Worm (Caenorhabditis elegans) whole organism, L1 larva: ENCODE results near the gene pmp-4.
A peak's percentile ranks its signal among the peaks of the same experiment; 100 is the strongest.

Experiments
- C16A3.4 ChIP-seq: fragments of 150-350 bp; optimal IDR thresholded peaks from 2 replicates; lab custom pipeline; 2014; ENCODE audit warnings: missing biosample characterization, missing genetic modification characterization
- C34B4.2 ChIP-seq: sonication (generic microtip); optimal IDR thresholded peaks from 2 replicates; lab custom pipeline; 2017; ENCODE audit warnings: mild to moderate bottlenecking, missing genetic modification characterization, missing compliant biosample characterization
- Y116A8C.19 ChIP-seq: sonication (generic microtip); optimal IDR thresholded peaks from 2 replicates; lab custom pipeline; 2016; ENCODE audit warnings: missing compliant biosample characterization, missing genetic modification characterization, borderline replicate concordance
- aha-1 ChIP-seq: fragments of 150-350 bp; optimal IDR thresholded peaks from 2 replicates; lab custom pipeline; 2014; ENCODE audit warnings: missing biosample characterization, missing genetic modification characterization
- alr-1 ChIP-seq: fragments of 200-800 bp; sonication (Bioruptor generic); optimal IDR thresholded peaks from 2 replicates; lab custom pipeline; 2018; ENCODE audit warnings: borderline replicate concordance, mild to moderate bottlenecking, missing genetic modification characterization, missing compliant biosample characterization
- blmp-1 ChIP-seq: fragments of 150-350 bp; optimal IDR thresholded peaks from 2 replicates; lab custom pipeline; 2014; ENCODE audit warnings: missing biosample characterization, missing genetic modification characterization
- ceh-63 ChIP-seq: fragments of 200-800 bp; sonication (Bioruptor generic); optimal IDR thresholded peaks from 2 replicates; lab custom pipeline; 2018; ENCODE audit warnings: mild to moderate bottlenecking, missing genetic modification characterization, missing compliant biosample characterization
- ceh-8 ChIP-seq: fragments of 200-800 bp; sonication (Bioruptor generic); optimal IDR thresholded peaks from 2 replicates; lab custom pipeline; 2018; ENCODE audit warnings: mild to moderate bottlenecking, missing genetic modification characterization, moderate library complexity, missing compliant biosample characterization
- ces-1 ChIP-seq: fragments of 150-350 bp; optimal IDR thresholded peaks from 2 replicates; lab custom pipeline; 2014; ENCODE audit warnings: missing biosample characterization, missing genetic modification reagents, missing genetic modification characterization
- dpl-1 ChIP-seq, 3 experiments: fragments of 150-350 bp in 2 of 3; sonication (generic microtip) in 1 of 3; optimal IDR thresholded peaks; 2 replicates each; lab custom pipeline; 2014 to 2017; ENCODE audit warnings: missing biosample characterization in 3 of 3, missing genetic modification characterization in 3 of 3, missing genetic modification reagents in 3 of 3
- efl-1 ChIP-seq, 4 experiments: fragments of 150-350 bp; optimal IDR thresholded peaks in 3 of 4; peaks in 1 of 4; 1 replicate in 1 of 4; 2 replicates in 3 of 4; lab custom pipeline; 2014; ENCODE audit warnings: missing biosample characterization in 2 of 4, missing genetic modification characterization in 2 of 4, missing genetic modification reagents in 2 of 4
- elt-2 ChIP-seq: sonication (generic microtip); optimal IDR thresholded peaks from 2 replicates; lab custom pipeline; 2016; ENCODE audit warnings: missing genetic modification characterization, mild to moderate bottlenecking, inconsistent platforms, missing compliant biosample characterization, missing genetic modification reagents
- ets-5 ChIP-seq: fragments of 200-800 bp; sonication (Bioruptor generic); IDR thresholded peaks from 2 replicates; pipeline ENCODE4 v1.3.6; 2022; ENCODE audit warnings: missing genetic modification characterization, missing compliant biosample characterization
- fkh-10 ChIP-seq: sonication (generic microtip); optimal IDR thresholded peaks from 2 replicates; lab custom pipeline; 2017; ENCODE audit warnings: missing biosample characterization, missing genetic modification reagents, missing genetic modification characterization
- fkh-4 ChIP-seq: sonication (generic microtip); optimal IDR thresholded peaks from 2 replicates; lab custom pipeline; 2016; ENCODE audit warnings: missing compliant biosample characterization, missing genetic modification characterization, borderline replicate concordance
- fkh-8 ChIP-seq: sonication (generic microtip); optimal IDR thresholded peaks from 2 replicates; lab custom pipeline; 2016; ENCODE audit warnings: mild to moderate bottlenecking, missing genetic modification characterization, missing compliant biosample characterization
- fos-1 ChIP-seq: fragments of 150-350 bp; optimal IDR thresholded peaks from 2 replicates; lab custom pipeline; 2014; ENCODE audit warnings: missing biosample characterization, missing genetic modification characterization
- hlh-17 ChIP-seq: fragments of 200-800 bp; sonication (Bioruptor generic); optimal IDR thresholded peaks from 2 replicates; lab custom pipeline; 2018; ENCODE audit warnings: missing genetic modification characterization, mild to moderate bottlenecking, missing compliant biosample characterization, moderate library complexity, borderline replicate concordance
- hpl-2 ChIP-seq: fragments of 150-350 bp; optimal IDR thresholded peaks from 2 replicates; lab custom pipeline; 2014; ENCODE audit warnings: missing biosample characterization, missing genetic modification reagents, missing genetic modification characterization
- isw-1 ChIP-seq: fragments of 200-800 bp; sonication (Bioruptor generic); IDR thresholded peaks from 2 replicates; pipeline ENCODE4 v1.3.6; 2022; ENCODE audit warnings: missing genetic modification characterization, missing compliant biosample characterization
- jun-1 ChIP-seq: fragments of 150-350 bp; optimal IDR thresholded peaks from 2 replicates; lab custom pipeline; 2014; ENCODE audit warnings: missing biosample characterization, missing genetic modification reagents, missing genetic modification characterization
- lin-15B ChIP-seq: fragments of 150-350 bp; sonication (generic microtip); optimal IDR thresholded peaks from 3 replicates; lab custom pipeline; 2014; ENCODE audit warnings: missing biosample characterization, missing genetic modification characterization
- lin-39 ChIP-seq: fragments of 150-350 bp; optimal IDR thresholded peaks from 2 replicates; lab custom pipeline; 2014; ENCODE audit warnings: missing biosample characterization, missing genetic modification reagents, missing genetic modification characterization
- lsy-2 ChIP-seq, 2 experiments: fragments of 150-350 bp; optimal IDR thresholded peaks; 2 replicates each; lab custom pipeline; 2014; ENCODE audit warnings: missing biosample characterization in 2 of 2, missing genetic modification characterization in 2 of 2
- mab-9 ChIP-seq: fragments of 200-800 bp; sonication (Bioruptor generic); IDR thresholded peaks from 2 replicates; pipeline ENCODE4 v1.3.6; 2022; ENCODE audit warnings: missing genetic modification reagents, missing genetic modification characterization, missing compliant biosample characterization
- mef-2 ChIP-seq: fragments of 150-350 bp; optimal IDR thresholded peaks from 2 replicates; lab custom pipeline; 2014; ENCODE audit warnings: missing biosample characterization, missing genetic modification characterization
- mep-1 ChIP-seq: fragments of 150-350 bp; optimal IDR thresholded peaks from 2 replicates; lab custom pipeline; 2014; ENCODE audit warnings: missing biosample characterization, missing genetic modification characterization
- nhr-20 ChIP-seq: sonication (generic microtip); optimal IDR thresholded peaks from 2 replicates; lab custom pipeline; 2016; ENCODE audit warnings: mild to moderate bottlenecking, missing genetic modification characterization, missing compliant biosample characterization
- nhr-237 ChIP-seq: fragments of 150-350 bp; optimal IDR thresholded peaks from 2 replicates; lab custom pipeline; 2014; ENCODE audit warnings: missing biosample characterization, missing genetic modification characterization
- nhr-28 ChIP-seq: fragments of 150-350 bp; optimal IDR thresholded peaks from 2 replicates; lab custom pipeline; 2014; ENCODE audit warnings: missing biosample characterization, missing genetic modification characterization
- nhr-47 ChIP-seq: sonication (generic microtip); optimal IDR thresholded peaks from 2 replicates; lab custom pipeline; 2016; ENCODE audit warnings: mild to moderate bottlenecking, missing genetic modification characterization, moderate library complexity, missing compliant biosample characterization
- nhr-71 ChIP-seq: sonication (generic microtip); optimal IDR thresholded peaks from 2 replicates; lab custom pipeline; 2016; ENCODE audit warnings: mild to moderate bottlenecking, missing genetic modification characterization, moderate library complexity, missing compliant biosample characterization
- nhr-76 ChIP-seq: sonication (generic microtip); optimal IDR thresholded peaks from 2 replicates; lab custom pipeline; 2017; ENCODE audit warnings: missing biosample characterization, missing genetic modification characterization
- pqm-1 ChIP-seq: sonication (generic microtip); optimal IDR thresholded peaks from 3 replicates; lab custom pipeline; 2017; ENCODE audit warnings: missing biosample characterization, missing genetic modification characterization
- skn-1 ChIP-seq: fragments of 150-350 bp; optimal IDR thresholded peaks from 2 replicates; lab custom pipeline; 2014; ENCODE audit warnings: missing biosample characterization, missing genetic modification characterization
- snu-23 ChIP-seq: sonication (generic microtip); optimal IDR thresholded peaks from 2 replicates; lab custom pipeline; 2016; ENCODE audit warnings: missing genetic modification characterization, missing compliant biosample characterization
- sox-4 ChIP-seq: sonication (generic microtip); optimal IDR thresholded peaks from 2 replicates; lab custom pipeline; 2016; ENCODE audit warnings: missing genetic modification characterization, missing compliant biosample characterization
- sptf-1 ChIP-seq: fragments of 150-350 bp; optimal IDR thresholded peaks from 2 replicates; lab custom pipeline; 2014; ENCODE audit warnings: missing biosample characterization, missing genetic modification characterization
- tbx-2 ChIP-seq: sonication (generic microtip); optimal IDR thresholded peaks from 2 replicates; lab custom pipeline; 2016; ENCODE audit warnings: missing genetic modification characterization, missing compliant biosample characterization
- unc-130 ChIP-seq: fragments of 150-350 bp; optimal IDR thresholded peaks from 2 replicates; lab custom pipeline; 2017; ENCODE audit warnings: missing biosample characterization, missing genetic modification characterization, inconsistent platforms
- unc-30 ChIP-seq: sonication (generic microtip); optimal IDR thresholded peaks from 2 replicates; lab custom pipeline; 2017; ENCODE audit warnings: missing biosample characterization, missing genetic modification characterization
- unc-62 ChIP-seq: fragments of 150-350 bp; optimal IDR thresholded peaks from 2 replicates; lab custom pipeline; 2014; ENCODE audit warnings: missing biosample characterization, missing genetic modification reagents, missing genetic modification characterization
- unc-98 ChIP-seq: fragments of 200-800 bp; sonication (Bioruptor generic); IDR thresholded peaks from 2 replicates; pipeline ENCODE4 v1.3.6; 2022; ENCODE audit warnings: missing genetic modification characterization, missing compliant biosample characterization
- ztf-11 ChIP-seq, 2 experiments: sonication (generic microtip); optimal IDR thresholded peaks; 2 replicates each; lab custom pipeline; 2016 to 2017; ENCODE audit warnings: missing genetic modification characterization in 2 of 2, missing biosample characterization in 1 of 2, missing compliant biosample characterization in 1 of 2

pmp-4 gene

DNA sequence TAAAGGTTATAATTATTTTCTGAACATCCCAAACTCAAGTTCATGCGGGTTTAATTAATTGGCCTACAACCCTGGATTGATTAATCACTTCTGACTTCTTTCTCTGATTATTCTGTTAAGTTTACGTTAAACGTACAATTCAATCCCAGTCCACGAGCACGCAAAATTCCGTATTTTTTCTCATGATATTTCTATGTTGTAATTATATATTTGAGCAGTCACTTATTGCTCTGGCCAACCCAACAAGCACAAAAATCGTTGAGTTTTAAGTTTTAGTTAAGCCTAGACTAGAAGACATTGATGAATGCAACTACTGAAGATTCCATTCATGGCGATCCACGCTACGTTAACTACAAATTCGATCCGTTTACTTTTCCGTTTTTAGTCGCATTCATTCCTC, 9.5 kb downstream of the pmp-4 start, which contains the start of gene sru-15:
TSS of gene sru-15 (plus strand) at position 301 of the 400 bp plus-strand sequence.
- TF ChIP-seq nhr-237 (no peak), alr-1 (tag; lab: Kevin White, UChicago) (no peak), unc-62 (GFP tag; lab: Kevin White, UChicago) (no peak), isw-1 (GFP tag; lab: Robert Waterston, UW) (no peak), nhr-76 (tag; lab: Kevin White, UChicago) (no peak), Y116A8C.19 (tag; lab: Kevin White, UChicago) (no peak), unc-30 (tag; lab: Kevin White, UChicago) (no peak), hpl-2 (no peak), skn-1 (no peak)

DNA sequence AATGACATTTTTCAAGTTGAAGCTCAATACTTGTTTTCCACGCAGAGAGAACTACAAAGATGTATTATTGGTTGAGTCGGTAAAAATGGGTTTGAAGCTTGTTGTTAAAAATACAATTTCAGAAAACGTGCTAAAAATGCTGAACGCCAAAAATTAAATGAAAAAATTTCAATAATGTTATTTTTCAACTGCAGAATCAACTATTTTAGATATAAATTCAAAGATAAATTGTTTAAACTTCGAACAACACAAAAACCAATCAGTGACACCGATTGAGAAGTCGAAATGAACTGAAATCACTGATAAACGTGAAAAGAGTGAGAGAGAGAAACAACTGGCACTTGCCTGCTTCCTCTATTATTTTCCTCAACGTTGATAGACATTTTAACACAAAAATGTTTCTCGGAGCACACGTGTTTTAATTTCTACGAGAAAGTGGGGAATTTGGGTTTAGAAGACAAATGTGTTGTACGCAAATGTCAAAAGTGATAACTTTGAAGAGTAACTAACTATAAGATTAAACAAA, 17.9 kb downstream of the pmp-4 start, which contains the start of gene T02D1.8:
TSS of gene T02D1.8 (minus strand) at position 51 of the 526 bp plus-strand sequence.
- peak; percentile 55 for TF ChIP-seq elt-2
- TF ChIP-seq unc-98: no peak
- TF ChIP-seq nhr-71 (tag; lab: Kevin White, UChicago): peak; percentile 22
- no peak for TF ChIP-seq lsy-2 (tag; optimal IDR thresholded peaks at IDR 0.05; lab: Kevin White, UChicago)

DNA sequence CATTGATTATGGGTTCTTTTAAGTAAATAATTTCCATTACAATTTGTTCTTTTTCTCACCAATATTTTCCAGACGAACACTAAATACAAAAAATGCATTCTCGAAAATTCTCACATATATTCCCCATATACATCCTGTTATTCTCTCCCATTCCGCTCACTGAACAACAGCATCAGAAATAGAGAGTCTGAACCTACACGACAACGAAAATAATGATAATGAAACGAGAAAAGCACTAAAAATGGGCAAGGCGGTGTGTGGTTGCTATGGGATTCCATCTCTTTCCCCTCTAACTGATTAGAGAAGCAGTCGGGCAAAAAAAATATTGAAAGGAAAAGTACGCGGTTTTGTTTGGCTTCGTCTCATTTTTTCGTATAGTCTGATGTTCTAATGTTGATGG, 22.4 kb downstream of the pmp-4 start, which contains the start of gene C30H6.12:
TSS of gene C30H6.12 (plus strand) at position 301 of the 400 bp plus-strand sequence.
- no peak for TF ChIP-seq fos-1 (tag; lab: Kevin White, UChicago)
- no peak for TF ChIP-seq blmp-1 (tag; lab: Kevin White, UChicago)
- no peak for TF ChIP-seq lin-39 (tag; lab: Kevin White, UChicago)
- TF ChIP-seq sptf-1: no peak
- no peak for TF ChIP-seq ets-5 (GFP tag; lab: Robert Waterston, UW)
- TF ChIP-seq hlh-17 (GFP tag; lab: Kevin White, UChicago): no peak
- no peak for TF ChIP-seq ceh-63
- no peak for TF ChIP-seq sox-4
- TF ChIP-seq mab-9 (GFP tag; lab: Robert Waterston, UW): no peak
- no peak for TF ChIP-seq fkh-8
- no peak for TF ChIP-seq mep-1
- no peak for TF ChIP-seq ztf-11 (tag; optimal IDR thresholded peaks at IDR 0.05; lab: Kevin White, UChicago)
- TF ChIP-seq ceh-8 (GFP tag; lab: Kevin White, UChicago): no peak
- no peak for TF ChIP-seq C16A3.4 (tag; lab: Kevin White, UChicago)
- no peak for TF ChIP-seq nhr-71 (tag; lab: Kevin White, UChicago)
- no peak for TF ChIP-seq fkh-10 (GFP tag; lab: Kevin White, UChicago)
- TF ChIP-seq efl-1 (optimal IDR thresholded peaks at IDR 0.05; lab: Kevin White, UChicago): no peak
- TF ChIP-seq efl-1 (GFP tag; optimal IDR thresholded peaks at IDR 0.05 in 1 of 2; lab: Kevin White, UChicago): no peak
- no peak for TF ChIP-seq unc-130 (tag; lab: Kevin White, UChicago)
- TF ChIP-seq nhr-237: no peak

DNA sequence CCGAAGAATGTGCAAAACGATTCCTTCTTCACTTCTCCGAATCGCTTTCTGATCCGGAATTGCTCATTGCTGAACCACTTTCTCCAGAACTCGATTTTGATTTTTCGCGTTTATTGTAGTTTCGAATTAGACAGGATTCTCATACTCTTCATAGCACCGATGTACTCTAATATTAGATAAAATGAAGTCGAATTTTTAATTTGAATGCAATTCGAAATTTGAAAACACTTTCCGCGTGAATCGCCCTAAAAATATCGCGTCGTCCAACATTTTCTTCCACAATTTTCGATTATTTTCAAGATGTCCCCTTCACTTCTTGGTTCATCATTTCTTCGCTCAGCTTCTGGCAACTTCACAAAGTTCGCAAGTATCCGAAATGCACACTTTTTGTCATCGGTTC, 23.4 kb downstream of the pmp-4 start, which contains the start of gene C30H6.8:
TSS of gene C30H6.8 (plus strand) at position 301 of the 400 bp plus-strand sequence.
- TF ChIP-seq lin-15B (tag; lab: Kevin White, UChicago) (no peak), nhr-28 (no peak), tbx-2 (tag; lab: Kevin White, UChicago) (no peak), mef-2 (tag; lab: Kevin White, UChicago) (no peak), unc-62 (GFP tag; lab: Kevin White, UChicago) (no peak)
- TF ChIP-seq, all 84 proteins: peak for 0

DNA sequence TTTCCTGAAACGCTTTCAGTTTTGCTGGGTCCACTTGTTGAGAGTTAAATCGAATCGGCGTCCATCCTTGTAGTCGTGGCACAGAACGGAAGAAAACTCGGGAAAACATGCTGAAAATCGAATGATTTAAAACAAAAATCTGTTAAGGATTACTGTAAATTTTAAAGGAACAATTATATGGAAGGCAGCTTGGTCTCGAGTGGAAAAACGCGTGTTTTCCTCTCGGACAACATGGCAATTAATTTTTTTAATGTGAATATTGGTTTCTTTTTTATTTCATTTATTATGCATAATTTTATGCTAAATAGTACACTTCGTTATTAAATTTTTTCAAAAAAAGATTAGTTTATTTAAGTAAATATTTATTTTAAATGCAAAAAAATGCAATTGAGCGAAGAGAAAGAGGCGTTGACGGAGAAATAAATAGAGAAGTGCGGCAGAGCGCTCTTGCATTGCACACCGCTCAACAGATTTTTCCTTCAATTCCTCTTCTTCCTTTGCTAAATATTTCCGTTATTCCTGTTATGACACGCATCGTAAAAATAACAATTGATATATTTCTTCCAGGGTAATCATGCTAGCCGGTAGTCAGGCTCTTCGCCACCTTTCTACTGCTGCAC, 25.3 kb downstream of the pmp-4 start, which contains the start of the genes C30H6.9 and dlat-2:
TSS of gene C30H6.9 (minus strand) at position 110 of the 620 bp plus-strand sequence.
TSS of gene dlat-2 (plus strand) at position 566 of the 620 bp plus-strand sequence.
- TF ChIP-seq unc-98: no peak
- no peak for TF ChIP-seq pqm-1 (tag; lab: Kevin White, UChicago)
- TF ChIP-seq nhr-76 (tag; lab: Kevin White, UChicago): no peak
- no peak for TF ChIP-seq tbx-2 (tag; lab: Kevin White, UChicago)
- TF ChIP-seq nhr-47 (tag; lab: Kevin White, UChicago): peak; percentile 24
- no peak for TF ChIP-seq unc-130 (tag; lab: Kevin White, UChicago)
- no peak for TF ChIP-seq fkh-4 (tag; lab: Kevin White, UChicago)
- peak; percentile 11 for TF ChIP-seq C16A3.4 (tag; lab: Kevin White, UChicago)
- peak in 2 of 3 experiments; percentile 21 to 49 for TF ChIP-seq dpl-1 (GFP tag; optimal IDR thresholded peaks at IDR 0.05; lab: Kevin White, UChicago)
- no peak for TF ChIP-seq C34B4.2
- TF ChIP-seq aha-1 (tag; lab: Kevin White, UChicago): no peak
- TF ChIP-seq blmp-1 (tag; lab: Kevin White, UChicago): peak; percentile 46
- peak; percentile 22 for TF ChIP-seq nhr-20 (tag; lab: Kevin White, UChicago)
- no peak for TF ChIP-seq jun-1
- peak; percentile 15 for TF ChIP-seq snu-23
- no peak for TF ChIP-seq ces-1 (GFP tag; lab: Kevin White, UChicago)
